Worm (Caenorhabditis elegans) whole organism, young adult: Measurements from ENCODE around the gene dct-18.
A peak's percentile ranks its signal among the peaks of the same experiment; 100 is the strongest.

Experiments
- B0019.2 ChIP-seq: fragments of 200-800 bp; sonication (Bioruptor generic); conservative IDR thresholded peaks from 2 replicates; pipeline ENCODE4 v1.3.6; 2022; ENCODE audit warnings: missing genetic modification reagents, missing genetic modification characterization, missing compliant biosample characterization
- C06A6.2 ChIP-seq: fragments of 200-800 bp; sonication (Bioruptor generic); conservative IDR thresholded peaks from 2 replicates; pipeline ENCODE4 v1.3.6; 2022; ENCODE audit warnings: missing genetic modification characterization, missing compliant biosample characterization
- D2030.7 ChIP-seq: fragments of 200-800 bp; sonication (Bioruptor generic); IDR thresholded peaks from 2 replicates; pipeline ENCODE4 v1.3.6; 2022; ENCODE audit warnings: missing genetic modification reagents, missing genetic modification characterization, missing compliant biosample characterization
- F22D6.2 ChIP-seq: sonication (generic microtip); optimal IDR thresholded peaks from 2 replicates; lab custom pipeline; 2016; ENCODE audit warnings: mild to moderate bottlenecking, missing genetic modification characterization, missing compliant biosample characterization
- F23B12.7 ChIP-seq: sonication (generic microtip); optimal IDR thresholded peaks from 2 replicates; lab custom pipeline; 2017; ENCODE audit warnings: missing genetic modification characterization, mild to moderate bottlenecking, missing compliant biosample characterization, antibody characterized with exemption, moderate library complexity; ENCODE audit not compliant: insufficient read depth
- F57A8.1 ChIP-seq: fragments of 200-800 bp; sonication (Bioruptor generic); optimal IDR thresholded peaks from 2 replicates; lab custom pipeline; 2018; ENCODE audit warnings: mild to moderate bottlenecking, missing genetic modification characterization, moderate library complexity, missing compliant biosample characterization
- F57C9.4 ChIP-seq: sonication (generic microtip); optimal IDR thresholded peaks from 2 replicates; lab custom pipeline; 2017; ENCODE audit warnings: mild to moderate bottlenecking, missing genetic modification characterization, missing compliant biosample characterization
- K12H6.12 ChIP-seq: fragments of 200-800 bp; sonication (Bioruptor generic); optimal IDR thresholded peaks from 2 replicates; lab custom pipeline; 2018; ENCODE audit warnings: mild to moderate bottlenecking, missing genetic modification characterization, missing compliant biosample characterization
- Y53F4B.3 ChIP-seq: fragments of 200-800 bp; sonication (Bioruptor generic); IDR thresholded peaks from 2 replicates; pipeline ENCODE4 v1.3.6; 2022; ENCODE audit warnings: missing genetic modification reagents, missing genetic modification characterization, missing compliant biosample characterization
- aptf-3 ChIP-seq: fragments of 200-800 bp; sonication (Bioruptor generic); IDR thresholded peaks from 2 replicates; pipeline ENCODE4 v1.3.6; 2022; ENCODE audit warnings: missing genetic modification characterization, missing compliant biosample characterization
- atf-7 ChIP-seq: sonication (generic microtip); optimal IDR thresholded peaks from 2 replicates; lab custom pipeline; 2017; ENCODE audit warnings: mild to moderate bottlenecking, missing genetic modification characterization, missing compliant biosample characterization
- attf-3 ChIP-seq: fragments of 200-800 bp; sonication (Bioruptor generic); conservative IDR thresholded peaks from 2 replicates; pipeline ENCODE4 v1.3.6; 2022; ENCODE audit warnings: missing genetic modification reagents, missing genetic modification characterization, missing compliant biosample characterization
- ceh-27 ChIP-seq: fragments of 200-800 bp; sonication (Bioruptor generic); optimal IDR thresholded peaks from 2 replicates; lab custom pipeline; 2018; ENCODE audit warnings: mild to moderate bottlenecking, missing genetic modification characterization, moderate library complexity, missing compliant biosample characterization
- chd-7 ChIP-seq: sonication (generic microtip); optimal IDR thresholded peaks from 2 replicates; lab custom pipeline; 2016; ENCODE audit warnings: mild to moderate bottlenecking, missing genetic modification characterization, moderate library complexity, missing compliant biosample characterization
- die-1 ChIP-seq: sonication (generic microtip); optimal IDR thresholded peaks from 2 replicates; lab custom pipeline; 2016; ENCODE audit warnings: missing genotype, mild to moderate bottlenecking, missing genetic modification characterization, missing compliant biosample characterization
- egl-18 ChIP-seq: fragments of 200-800 bp; sonication (Bioruptor generic); IDR thresholded peaks from 2 replicates; pipeline ENCODE4 v1.3.6; 2022; ENCODE audit warnings: missing genetic modification reagents, missing genetic modification characterization, missing compliant biosample characterization
- gei-17 ChIP-seq: fragments of 200-800 bp; sonication (Bioruptor generic); optimal IDR thresholded peaks from 2 replicates; lab custom pipeline; 2018; ENCODE audit warnings: mild to moderate bottlenecking, missing genetic modification characterization, missing compliant biosample characterization
- hlh-26 ChIP-seq: fragments of 200-800 bp; sonication (Bioruptor generic); conservative IDR thresholded peaks from 2 replicates; pipeline ENCODE4 v1.3.6; 2022; ENCODE audit warnings: missing genetic modification reagents, missing genetic modification characterization, missing compliant biosample characterization
- hrde-1 ChIP-seq: sonication (generic microtip); optimal IDR thresholded peaks from 2 replicates; lab custom pipeline; 2016; ENCODE audit warnings: missing genetic modification characterization, mild to moderate bottlenecking, missing compliant biosample characterization, moderate library complexity, missing genotype, missing genetic modification reagents, borderline replicate concordance
- let-607 ChIP-seq, 2 experiments: fragments of 200-800 bp in 1 of 2; sonication (Bioruptor generic) in 1 of 2; sonication (generic microtip) in 1 of 2; optimal IDR thresholded peaks; 2 replicates each; lab custom pipeline; 2016 to 2018; ENCODE audit warnings: mild to moderate bottlenecking in 2 of 2, missing compliant biosample characterization in 2 of 2, missing genetic modification characterization in 2 of 2, moderate library complexity in 2 of 2, missing genotype in 1 of 2
- lir-1 ChIP-seq: fragments of 200-800 bp; sonication (Bioruptor generic); conservative IDR thresholded peaks from 2 replicates; pipeline ENCODE4 v1.3.6; 2022; ENCODE audit warnings: missing genetic modification reagents, missing genetic modification characterization, missing compliant biosample characterization
- lsy-27 ChIP-seq: sonication (generic microtip); optimal IDR thresholded peaks from 2 replicates; lab custom pipeline; 2017; ENCODE audit warnings: missing genetic modification characterization, mild to moderate bottlenecking, missing compliant biosample characterization, antibody characterized with exemption, missing genotype, borderline replicate concordance; ENCODE audit not compliant: insufficient read depth
- madf-10 ChIP-seq: sonication (generic microtip); optimal IDR thresholded peaks from 2 replicates; lab custom pipeline; 2016; ENCODE audit warnings: mild to moderate bottlenecking, missing genetic modification characterization, missing compliant biosample characterization
- mel-28 ChIP-seq: sonication (generic microtip); optimal IDR thresholded peaks from 2 replicates; lab custom pipeline; 2016; ENCODE audit warnings: borderline replicate concordance, mild to moderate bottlenecking, missing genetic modification characterization, missing compliant biosample characterization
- mxl-1 ChIP-seq: sonication (generic microtip); optimal IDR thresholded peaks from 2 replicates; lab custom pipeline; 2016; ENCODE audit warnings: missing genetic modification characterization, missing compliant biosample characterization
- nfyb-1 ChIP-seq: fragments of 200-800 bp; sonication (Bioruptor generic); IDR thresholded peaks from 2 replicates; pipeline ENCODE4 v1.3.6; 2022; ENCODE audit warnings: missing genetic modification reagents, missing genetic modification characterization, missing compliant biosample characterization
- nhr-120 ChIP-seq: fragments of 200-800 bp; sonication (Bioruptor generic); IDR thresholded peaks from 2 replicates; pipeline ENCODE4 v1.3.6; 2022; ENCODE audit warnings: missing genetic modification characterization, missing compliant biosample characterization
- rcor-1 ChIP-seq: fragments of 200-800 bp; sonication (Bioruptor generic); IDR thresholded peaks from 2 replicates; pipeline ENCODE4 v1.3.6; 2022; ENCODE audit warnings: missing genetic modification reagents, missing genetic modification characterization, missing compliant biosample characterization
- repo-1 ChIP-seq: sonication (generic microtip); optimal IDR thresholded peaks from 2 replicates; lab custom pipeline; 2017; ENCODE audit warnings: mild to moderate bottlenecking, missing genetic modification characterization, missing compliant biosample characterization
- rpc-1 ChIP-seq, 2 experiments: fragments of 150-350 bp in 1 of 2; sonication (generic microtip) in 1 of 2; optimal IDR thresholded peaks; 2 replicates each; lab custom pipeline; 2014 to 2018; ENCODE audit warnings: missing biosample characterization in 1 of 2, missing genetic modification characterization in 1 of 2, missing genetic modification reagents in 1 of 2, missing genotype in 1 of 2
- snpc-4 ChIP-seq, 5 experiments: fragments of 150-350 bp in 1 of 5; sonication (generic microtip) in 4 of 5; optimal IDR thresholded peaks; 2 replicates each; lab custom pipeline; 2014 to 2018; ENCODE audit warnings: missing genetic modification characterization in 5 of 5, missing biosample characterization in 3 of 5, antibody characterized with exemption in 2 of 5, mild to moderate bottlenecking in 2 of 5, missing compliant biosample characterization in 2 of 5, missing genotype in 2 of 5, moderate library complexity in 2 of 5, missing genetic modification reagents in 1 of 5
- sptf-2 ChIP-seq: fragments of 200-800 bp; sonication (Bioruptor generic); optimal IDR thresholded peaks from 2 replicates; lab custom pipeline; 2018; ENCODE audit warnings: mild to moderate bottlenecking, missing genetic modification characterization, missing compliant biosample characterization
- tbp1 ChIP-seq: fragments of 200-800 bp; sonication (Bioruptor generic); optimal IDR thresholded peaks from 2 replicates; lab custom pipeline; 2018; ENCODE audit warnings: mild to moderate bottlenecking, missing genetic modification characterization, missing compliant biosample characterization
- xnd-1 ChIP-seq: sonication (generic microtip); optimal IDR thresholded peaks from 2 replicates; lab custom pipeline; 2016; ENCODE audit warnings: missing genotype, missing genetic modification reagents, missing genetic modification characterization, missing compliant biosample characterization
- zfh-2 ChIP-seq: fragments of 200-800 bp; sonication (Bioruptor generic); conservative IDR thresholded peaks from 2 replicates; pipeline ENCODE4 v1.3.6; 2022; ENCODE audit warnings: missing genetic modification reagents, missing genetic modification characterization, missing compliant biosample characterization
- ztf-18 ChIP-seq: sonication (generic microtip); optimal IDR thresholded peaks from 2 replicates; lab custom pipeline; 2016; ENCODE audit warnings: missing genotype, mild to moderate bottlenecking, missing genetic modification characterization, missing compliant biosample characterization
- ztf-26 ChIP-seq: sonication (generic microtip); optimal IDR thresholded peaks from 2 replicates; lab custom pipeline; 2017; ENCODE audit warnings: missing genetic modification characterization, missing compliant biosample characterization

The dct-18 gene

ce11 chrII:12965538-12965588 is 33.7 kb downstream of the dct-18 start, which contains the start of gene ptr-18:
TSS of gene ptr-18 (plus strand) at chrII:12965546.
- TF ChIP-seq chd-7 (no peak), K12H6.12 (tag; lab: Kevin White, UChicago) (no peak), madf-10 (tag; lab: Kevin White, UChicago) (no peak), lsy-27 (tag; lab: Kevin White, UChicago) (no peak), C06A6.2 (GFP tag; lab: Robert Waterston, UW) (no peak), gei-17 (no peak), lir-1 (no peak), tbp1 (GFP tag; lab: Kevin White, UChicago) (no peak), mxl-1 (tag; lab: Kevin White, UChicago) (no peak), hrde-1 (tag; lab: Kevin White, UChicago) (no peak), F57A8.1 (GFP tag; lab: Kevin White, UChicago) (no peak)
- TF ChIP-seq, all 124 proteins: peak for 0

ce11 chrII:12965589-12965988 is 33.9 kb downstream of the dct-18 start:
- TF ChIP-seq chd-7 (no peak), ztf-18 (tag; lab: Kevin White, UChicago) (no peak), B0019.2 (GFP tag; lab: Robert Waterston, UW) (no peak), atf-7 (tag; lab: Kevin White, UChicago) (no peak), ceh-27 (GFP tag; lab: Kevin White, UChicago) (no peak), xnd-1 (tag; lab: Kevin White, UChicago) (no peak), Y53F4B.3 (no peak), aptf-3 (no peak), gei-17 (no peak), nhr-120 (GFP tag; lab: Robert Waterston, UW) (no peak), mel-28 (tag; lab: Kevin White, UChicago) (no peak), ztf-26 (tag; lab: Kevin White, UChicago) (no peak), repo-1 (tag; lab: Kevin White, UChicago) (no peak), egl-18 (GFP tag; lab: Robert Waterston, UW) (no peak), rpc-1 (optimal IDR thresholded peaks at IDR 0.05; lab: Kevin White, UChicago) (no peak), rpc-1 (tag; optimal IDR thresholded peaks at IDR 0.05; lab: Kevin White, UChicago) (no peak), nfyb-1 (no peak), F22D6.2 (tag; lab: Kevin White, UChicago) (no peak), F23B12.7 (tag; lab: Kevin White, UChicago) (no peak)

- TF ChIP-seq hlh-26 (GFP tag; lab: Robert Waterston, UW) (no peak), sptf-2 (GFP tag; lab: Kevin White, UChicago) (no peak), rcor-1 (GFP tag; lab: Robert Waterston, UW) (no peak), nhr-120 (GFP tag; lab: Robert Waterston, UW) (no peak), repo-1 (tag; lab: Kevin White, UChicago) (no peak), D2030.7 (GFP tag; lab: Robert Waterston, UW) (no peak), die-1 (tag; lab: Kevin White, UChicago) (no peak), F57C9.4 (tag; lab: Kevin White, UChicago) (no peak), let-607 (tag; optimal IDR thresholded peaks at IDR 0.05; lab: Kevin White, UChicago) (no peak), chd-7 (no peak)
- TF ChIP-seq, all 124 proteins: peak for 0
These were observed 34.6 kb downstream of the dct-18 start for ce11 chrII:12966274-12966673.

DNA sequence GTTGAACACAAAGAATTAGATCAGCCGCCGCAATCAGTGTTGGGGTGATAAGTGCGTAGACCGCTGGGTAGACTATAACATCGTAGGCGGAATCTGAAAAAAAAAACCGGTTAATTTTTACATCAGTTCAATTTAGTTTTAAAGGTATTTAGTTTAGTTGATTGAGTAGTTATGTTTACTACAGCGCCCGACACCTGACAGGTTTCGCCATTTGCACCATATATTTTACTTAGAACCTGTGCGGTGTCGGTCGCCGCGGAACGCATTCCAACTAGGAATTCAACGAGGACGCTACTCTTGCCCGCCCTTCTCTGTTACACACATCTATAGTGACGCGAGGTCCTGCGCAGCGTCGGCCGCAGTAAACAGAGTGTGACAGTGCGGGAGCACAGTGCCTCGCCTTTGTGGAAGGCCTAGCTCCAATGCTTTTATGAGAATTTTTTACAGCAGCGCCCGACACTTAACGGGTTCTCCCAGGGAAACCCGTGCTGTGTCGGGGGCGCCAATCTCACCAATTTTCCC is 36.8 kb downstream of the dct-18 start:
- TF ChIP-seq F57C9.4 (tag; lab: Kevin White, UChicago) (no peak), zfh-2 (peak; percentile 40; the same call in 1 of the 2 replicates), attf-3 (0 out of 2 replicates have a peak, but pooled peaks have one; percentile 16), snpc-4 (GFP tag; optimal IDR thresholded peaks at IDR 0.05; lab: Kevin White, UChicago) (no peak), snpc-4 (tag; optimal IDR thresholded peaks at IDR 0.05; lab: Kevin White, UChicago) (peak in 3 of 4 experiments; percentile 63 to 77 (median 72))
